Worm (Caenorhabditis elegans): ENCODE measurements around the gene egl-15.

ce11 chrX:11031047-11031695 is 15.0 kb downstream of the egl-15 start:
- TF ChIP-seq hlh-30 (tag; optimal IDR thresholded peaks at IDR 0.05; ENCODE audit: insufficient read depth) = peak; percentile 72
- no peak for TF ChIP-seq lin-11 (tag; optimal IDR thresholded peaks at IDR 0.05)
- TF ChIP-seq ets-4 (tag; optimal IDR thresholded peaks at IDR 0.05) = peak; percentile 74
- TF ChIP-seq hlh-8 (tag; optimal IDR thresholded peaks at IDR 0.05) = peak; percentile 69
- peak; percentile 52 for TF ChIP-seq pat-9 (tag; optimal IDR thresholded peaks at IDR 0.05)
- TF ChIP-seq nhr-11 (tag; optimal IDR thresholded peaks at IDR 0.05) = no peak
- TF ChIP-seq ceh-31 (tag; optimal IDR thresholded peaks at IDR 0.05) = peak; percentile 97
- TF ChIP-seq ceh-19 (GFP tag; optimal IDR thresholded peaks at IDR 0.05) = peak; percentile 51
- TF ChIP-seq madf-2 (tag; optimal IDR thresholded peaks at IDR 0.05) = peak; percentile 73

Measured in whole organism, late embryonic.